Worm (Caenorhabditis elegans) whole organism, early embryonic: ENCODE results near the gene alh-10.

Experiments
- B0310.2 ChIP-seq: sonication (generic microtip); optimal IDR thresholded peaks from 2 replicates; lab custom pipeline; 2016; ENCODE audit warnings: mild to moderate bottlenecking, missing genetic modification characterization, missing compliant biosample characterization
- F13C5.2 ChIP-seq: sonication (generic microtip); optimal IDR thresholded peaks from 2 replicates; lab custom pipeline; 2017; ENCODE audit warnings: mild to moderate bottlenecking, missing genetic modification characterization, inconsistent platforms, missing compliant biosample characterization
- aly-1 ChIP-seq: sonication (generic microtip); optimal IDR thresholded peaks from 2 replicates; lab custom pipeline; 2016; ENCODE audit warnings: missing genetic modification characterization, missing compliant biosample characterization
- ama-1 ChIP-seq: fragments of 150-350 bp; optimal IDR thresholded peaks from 2 replicates; lab custom pipeline; 2014
- ceh-13 ChIP-seq: fragments of 200-800 bp; sonication (Bioruptor generic); optimal IDR thresholded peaks from 2 replicates; lab custom pipeline; 2018; ENCODE audit warnings: mild to moderate bottlenecking, missing genetic modification characterization, missing compliant biosample characterization
- ets-7 ChIP-seq: sonication (generic microtip); optimal IDR thresholded peaks from 2 replicates; lab custom pipeline; 2016; ENCODE audit warnings: missing genotype, missing genetic modification characterization, missing compliant biosample characterization
- flt-1 ChIP-seq: fragments of 200-800 bp; sonication (Bioruptor generic); IDR thresholded peaks from 2 replicates; pipeline ENCODE4 v1.3.6; 2022; ENCODE audit warnings: missing genetic modification characterization, missing compliant biosample characterization
- hmbx-1 ChIP-seq: sonication (generic microtip); optimal IDR thresholded peaks from 2 replicates; lab custom pipeline; 2016; ENCODE audit warnings: mild to moderate bottlenecking, missing genetic modification characterization, missing compliant biosample characterization
- hmg-4 ChIP-seq: fragments of 200-800 bp; sonication (Bioruptor generic); optimal IDR thresholded peaks from 2 replicates; lab custom pipeline; 2018; ENCODE audit warnings: mild to moderate bottlenecking, missing genetic modification characterization, missing compliant biosample characterization
- sea-1 ChIP-seq: fragments of 200-800 bp; sonication (Bioruptor generic); conservative IDR thresholded peaks from 2 replicates; pipeline ENCODE4 v1.3.6; 2022; ENCODE audit warnings: missing genetic modification characterization, missing compliant biosample characterization
- tbx-11 ChIP-seq: fragments of 200-800 bp; sonication (Bioruptor generic); IDR thresholded peaks from 2 replicates; pipeline ENCODE4 v1.3.6; 2022; ENCODE audit warnings: missing genetic modification characterization, missing compliant biosample characterization

DNA sequence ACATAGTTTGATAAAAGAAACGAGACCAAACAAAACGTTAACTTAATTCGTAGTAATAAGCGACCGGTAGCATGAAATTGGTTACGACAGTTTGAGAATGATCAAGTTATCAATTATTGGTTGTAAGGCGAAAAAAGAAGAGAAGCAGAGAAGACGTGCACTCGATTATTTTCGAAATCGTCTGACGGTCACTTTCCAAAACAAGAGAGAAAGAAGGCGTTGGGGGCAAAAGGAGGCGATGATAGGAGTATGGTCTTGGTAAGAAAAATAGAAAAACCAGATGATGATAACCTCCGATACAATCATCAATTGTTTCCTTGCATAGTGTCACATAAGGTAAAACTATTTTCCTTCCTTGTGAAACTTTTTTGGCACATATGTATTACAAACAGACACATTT lies 14.0 kb upstream of the alh-10 start:
- TF ChIP-seq ama-1 (lab: Kevin White, UChicago): no peak
- no peak for TF ChIP-seq tbx-11 (GFP tag; lab: Robert Waterston, UW)
- TF ChIP-seq ets-7 (tag; lab: Kevin White, UChicago): no peak
- TF ChIP-seq hmg-4 (GFP tag; lab: Kevin White, UChicago): no peak
- no peak for TF ChIP-seq sea-1 (GFP tag; lab: Robert Waterston, UW)
- TF ChIP-seq ceh-13: no peak
- TF ChIP-seq B0310.2 (tag; lab: Kevin White, UChicago): no peak
- TF ChIP-seq aly-1 (tag; lab: Kevin White, UChicago): no peak
- TF ChIP-seq flt-1 (GFP tag; lab: Robert Waterston, UW): no peak
- no peak for TF ChIP-seq hmbx-1 (tag; lab: Kevin White, UChicago)
- TF ChIP-seq F13C5.2: no peak
